Fruit fly (Drosophila melanogaster) whole organism, embryonic: Measurements from ENCODE around the gene Vinc.

Experiments
- CG16815 ChIP-seq: fragments of 200-800 bp; sonication (Bioruptor generic); optimal IDR thresholded peaks from 3 replicates; lab custom pipeline; 2017; ENCODE audit warnings: missing biosample characterization, mild to moderate bottlenecking, missing genetic modification characterization
- CG31388 ChIP-seq: fragments of 200-800 bp; sonication (Bioruptor generic); optimal IDR thresholded peaks from 2 replicates; lab custom pipeline; 2016; ENCODE audit warnings: missing biosample characterization, missing genetic modification characterization
- CG7372 ChIP-seq: fragments of 200-800 bp; sonication (Bioruptor generic); IDR thresholded peaks from 2 replicates; pipeline ENCODE4 v1.3.6; 2022; ENCODE audit warnings: missing biosample characterization, missing genetic modification characterization
- Chrac-16 ChIP-seq: fragments of 200-800 bp; sonication (Bioruptor generic); optimal IDR thresholded peaks from 3 replicates; lab custom pipeline; 2016; ENCODE audit warnings: missing biosample characterization, missing genetic modification characterization
- Dbx ChIP-seq: fragments of 200-800 bp; sonication (Bioruptor generic); IDR thresholded peaks from 3 replicates; pipeline ENCODE4 v1.3.6; 2022; ENCODE audit warnings: missing biosample characterization, missing genetic modification characterization
- Sox102F ChIP-seq: fragments of 200-800 bp; sonication (Bioruptor generic); optimal IDR thresholded peaks from 2 replicates; lab custom pipeline; 2018; ENCODE audit warnings: missing biosample characterization, mild to moderate bottlenecking, missing genetic modification characterization, moderate library complexity
- Stat92E ChIP-seq, 3 experiments: fragments of >200 bp in 2 of 3; fragments of 200-800 bp in 1 of 3; sonication (Bioruptor generic) in 1 of 3; optimal IDR thresholded peaks; 2 replicates each; lab custom pipeline; 2017 to 2019; ENCODE audit warnings: missing biosample characterization in 3 of 3, missing genetic modification characterization in 3 of 3, mild to moderate bottlenecking in 1 of 3, moderate library complexity in 1 of 3
- chn ChIP-seq: fragments of 200-800 bp; sonication (Bioruptor generic); optimal IDR thresholded peaks from 2 replicates; lab custom pipeline; 2016; ENCODE audit warnings: missing biosample characterization, missing genetic modification characterization
- esg ChIP-seq: fragments of 200-800 bp; sonication (Bioruptor generic); conservative IDR thresholded peaks from 2 replicates; pipeline ENCODE4 v1.3.6; 2022; ENCODE audit warnings: missing biosample characterization, missing genetic modification characterization
- ind ChIP-seq: fragments of 200-800 bp; sonication (Bioruptor generic); optimal IDR thresholded peaks from 3 replicates; lab custom pipeline; 2016; ENCODE audit warnings: missing biosample characterization, missing genetic modification characterization

DNA sequence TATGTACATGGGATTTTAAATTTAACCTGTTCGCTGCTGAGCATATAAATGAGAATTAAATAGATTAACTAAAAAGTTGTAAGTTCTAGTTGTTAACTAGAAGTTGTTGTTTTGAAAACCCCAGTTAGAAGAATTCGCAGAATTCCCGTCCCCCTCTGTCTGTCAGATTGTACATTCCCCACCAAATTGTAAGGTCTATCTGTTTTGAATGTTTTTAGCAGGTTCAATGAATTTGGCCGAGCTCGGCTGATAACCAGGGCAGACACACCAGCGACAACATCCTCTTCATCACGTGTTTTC lies 24.1 kb downstream of the Vinc start:
- TF ChIP-seq ind (GFP tag; lab: Kevin White, UChicago) (no peak), esg (GFP tag; lab: Robert Waterston, UW) (no peak), CG16815 (GFP tag; lab: Kevin White, UChicago) (no peak), CG7372 (GFP tag; lab: Robert Waterston, UW) (no peak), Sox102F (GFP tag; lab: Kevin White, UChicago) (no peak), Stat92E (GFP tag; optimal IDR thresholded peaks at IDR 0.05; lab: Kevin White, UChicago) (no peak), chn (GFP tag; lab: Kevin White, UChicago) (no peak), Chrac-16 (GFP tag; lab: Kevin White, UChicago) (no peak), Dbx (no peak), CG31388 (GFP tag; lab: Kevin White, UChicago) (no peak)
